Fruit fly (Drosophila melanogaster) whole organism, embryonic: ENCODE results near the gene Nep7.

Experiments
- Blimp-1 ChIP-seq: fragments of 200-800 bp; sonication (Bioruptor generic); optimal IDR thresholded peaks from 3 replicates; lab custom pipeline; 2018; ENCODE audit warnings: missing biosample characterization, missing genetic modification characterization, mild to moderate bottlenecking, moderate library complexity, missing genetic modification reagents
- CG10267 ChIP-seq: fragments of 200-800 bp; sonication (Bioruptor generic); optimal IDR thresholded peaks from 2 replicates; lab custom pipeline; 2018; ENCODE audit warnings: missing biosample characterization, mild to moderate bottlenecking, missing genetic modification characterization, moderate library complexity
- CG10366 ChIP-seq: fragments of 200-800 bp; sonication (Bioruptor generic); IDR thresholded peaks from 2 replicates; pipeline ENCODE4 v1.3.6; 2022; ENCODE audit warnings: missing biosample characterization, missing genetic modification characterization
- CG15269 ChIP-seq: fragments of 200-800 bp; sonication (Bioruptor generic); optimal IDR thresholded peaks from 2 replicates; lab custom pipeline; 2018; ENCODE audit warnings: missing biosample characterization, mild to moderate bottlenecking, missing genetic modification characterization, moderate library complexity
- CG15601 ChIP-seq: fragments of 200-800 bp; sonication (Bioruptor generic); optimal IDR thresholded peaks from 3 replicates; lab custom pipeline; 2019; ENCODE audit warnings: missing biosample characterization, mild to moderate bottlenecking, missing genetic modification characterization, moderate library complexity
- CG17186 ChIP-seq: fragments of 200-800 bp; sonication (Bioruptor generic); optimal IDR thresholded peaks from 3 replicates; lab custom pipeline; 2017; ENCODE audit warnings: missing biosample characterization, missing genetic modification reagents, missing genetic modification characterization
- CG18476 ChIP-seq: fragments of 200-800 bp; sonication (Bioruptor generic); optimal IDR thresholded peaks from 2 replicates; lab custom pipeline; 2016; ENCODE audit warnings: missing biosample characterization, mild to moderate bottlenecking, missing genetic modification characterization
- CG2129 ChIP-seq: fragments of 200-800 bp; sonication (Bioruptor generic); IDR thresholded peaks from 2 replicates; pipeline ENCODE4 v1.3.6; 2022; ENCODE audit warnings: missing biosample characterization, missing genetic modification characterization; ENCODE audit not compliant: partially characterized antibody
- CG30020 ChIP-seq: fragments of 200-800 bp; optimal IDR thresholded peaks from 2 replicates; lab custom pipeline; 2019; ENCODE audit warnings: missing biosample characterization, mild to moderate bottlenecking, missing genetic modification characterization, moderate library complexity
- CG30431 ChIP-seq: fragments of 200-800 bp; sonication (Bioruptor generic); optimal IDR thresholded peaks from 2 replicates; lab custom pipeline; 2017; ENCODE audit warnings: missing biosample characterization, missing genetic modification characterization
- CG3163 ChIP-seq: fragments of 200-800 bp; sonication (Bioruptor generic); optimal IDR thresholded peaks from 3 replicates; lab custom pipeline; 2016; ENCODE audit warnings: missing biosample characterization, missing genetic modification characterization
- CG3281 ChIP-seq: fragments of 200-800 bp; sonication (Bioruptor generic); optimal IDR thresholded peaks from 3 replicates; lab custom pipeline; 2017; ENCODE audit warnings: missing biosample characterization, mild to moderate bottlenecking, missing genetic modification characterization
- CG34422 ChIP-seq: fragments of 200-800 bp; sonication (Bioruptor generic); IDR thresholded peaks from 3 replicates; pipeline ENCODE4 v1.3.6; 2022; ENCODE audit warnings: missing biosample characterization, missing genetic modification characterization
- CG4360 ChIP-seq: fragments of 200-800 bp; sonication (Bioruptor generic); IDR thresholded peaks from 2 replicates; pipeline ENCODE4 v1.3.6; 2022; ENCODE audit warnings: missing biosample characterization, missing genetic modification characterization
- CG6272 ChIP-seq: fragments of 200-800 bp; sonication (Bioruptor generic); IDR thresholded peaks from 2 replicates; pipeline ENCODE4 v1.3.6; 2022; ENCODE audit warnings: missing biosample characterization, missing genetic modification characterization
- CG7556 ChIP-seq: fragments of 200-800 bp; sonication (Bioruptor generic); optimal IDR thresholded peaks from 2 replicates; lab custom pipeline; 2017; ENCODE audit warnings: missing biosample characterization, mild to moderate bottlenecking, missing genetic modification characterization
- CG8388 ChIP-seq: fragments of 200-800 bp; sonication (Bioruptor generic); optimal IDR thresholded peaks from 2 replicates; lab custom pipeline; 2019; ENCODE audit warnings: missing biosample characterization, mild to moderate bottlenecking, missing genetic modification characterization, moderate library complexity
- CG8478 ChIP-seq: fragments of >200 bp; optimal IDR thresholded peaks from 2 replicates; lab custom pipeline; 2018
- CG9215 ChIP-seq: fragments of 200-800 bp; sonication (Bioruptor generic); IDR thresholded peaks from 2 replicates; pipeline ENCODE4 v1.3.6; 2022; ENCODE audit warnings: missing biosample characterization, missing genetic modification characterization
- CG9437 ChIP-seq: fragments of 200-800 bp; sonication (Bioruptor generic); optimal IDR thresholded peaks from 2 replicates; lab custom pipeline; 2018; ENCODE audit warnings: missing biosample characterization, mild to moderate bottlenecking, missing genetic modification characterization
- CG9876 ChIP-seq: fragments of 200-800 bp; sonication (Bioruptor generic); optimal IDR thresholded peaks from 2 replicates; lab custom pipeline; 2016; ENCODE audit warnings: missing biosample characterization, missing genetic modification characterization
- Dfd ChIP-seq, 2 experiments: fragments of >200 bp; optimal IDR thresholded peaks; 2 replicates each; lab custom pipeline; 2017; ENCODE audit warnings: missing biosample characterization in 2 of 2, missing genetic modification characterization in 2 of 2
- Doc2 ChIP-seq: fragments of 200-800 bp; sonication (Bioruptor generic); IDR thresholded peaks from 2 replicates; pipeline ENCODE4 v1.3.6; 2022; ENCODE audit warnings: missing biosample characterization, missing genetic modification characterization
- E2f2 ChIP-seq: fragments of 200-800 bp; sonication (Bioruptor generic); IDR thresholded peaks from 2 replicates; pipeline ENCODE4 v1.3.6; 2022; ENCODE audit warnings: missing biosample characterization, missing genetic modification characterization
- H15 ChIP-seq: fragments of 200-800 bp; sonication (Bioruptor generic); IDR thresholded peaks from 3 replicates; pipeline ENCODE4 v1.3.6; 2022; ENCODE audit warnings: missing biosample characterization, missing genetic modification characterization
- HLH3B ChIP-seq: fragments of 200-800 bp; sonication (Bioruptor generic); IDR thresholded peaks from 2 replicates; pipeline ENCODE4 v1.3.6; 2022; ENCODE audit warnings: missing biosample characterization, missing genetic modification characterization
- Lim3 ChIP-seq: fragments of 200-800 bp; sonication (Bioruptor generic); IDR thresholded peaks from 2 replicates; pipeline ENCODE4 v1.3.6; 2022; ENCODE audit warnings: missing biosample characterization, missing genetic modification characterization
- Meics ChIP-seq: fragments of 200-800 bp; sonication (Bioruptor generic); optimal IDR thresholded peaks from 2 replicates; lab custom pipeline; 2017; ENCODE audit warnings: missing biosample characterization, mild to moderate bottlenecking, missing genetic modification characterization
- Scr ChIP-seq: fragments of 200-800 bp; sonication (Bioruptor generic); IDR thresholded peaks from 2 replicates; pipeline ENCODE4 v1.3.6; 2022; ENCODE audit warnings: missing biosample characterization, missing genetic modification characterization; ENCODE audit not compliant: partially characterized antibody
- Six4 ChIP-seq: fragments of 200-800 bp; sonication (Bioruptor generic); optimal IDR thresholded peaks from 2 replicates; lab custom pipeline; 2016; ENCODE audit warnings: missing biosample characterization, missing genetic modification characterization
- aop ChIP-seq: fragments of 200-800 bp; sonication (Bioruptor generic); IDR thresholded peaks from 2 replicates; pipeline ENCODE4 v1.3.6; 2022; ENCODE audit warnings: missing biosample characterization, missing genetic modification characterization
- az2 ChIP-seq: fragments of 200-800 bp; sonication (Bioruptor generic); optimal IDR thresholded peaks from 3 replicates; lab custom pipeline; 2016; ENCODE audit warnings: missing biosample characterization, missing genetic modification characterization
- bcd ChIP-seq: fragments of 200-800 bp; sonication (Bioruptor generic); optimal IDR thresholded peaks from 2 replicates; lab custom pipeline; 2017; ENCODE audit warnings: missing biosample characterization, mild to moderate bottlenecking, missing genetic modification characterization
- btn ChIP-seq: fragments of 200-800 bp; sonication (Bioruptor generic); optimal IDR thresholded peaks from 2 replicates; lab custom pipeline; 2016; ENCODE audit warnings: missing biosample characterization, missing genetic modification characterization
- dmrt11E ChIP-seq: fragments of 200-800 bp; sonication (Bioruptor generic); optimal IDR thresholded peaks from 3 replicates; lab custom pipeline; 2018; ENCODE audit warnings: missing biosample characterization, mild to moderate bottlenecking, missing genetic modification characterization, moderate library complexity
- fd102C ChIP-seq: fragments of 200-800 bp; sonication (Bioruptor generic); optimal IDR thresholded peaks from 2 replicates; lab custom pipeline; 2018; ENCODE audit warnings: missing biosample characterization, mild to moderate bottlenecking, missing genetic modification characterization, moderate library complexity
- hb ChIP-seq: fragments of 200-800 bp; sonication (Bioruptor generic); IDR thresholded peaks from 3 replicates; pipeline ENCODE4 v1.3.6; 2022; ENCODE audit warnings: missing biosample characterization, missing genetic modification characterization; ENCODE audit not compliant: partially characterized antibody
- her ChIP-seq: fragments of 200-800 bp; sonication (Bioruptor generic); optimal IDR thresholded peaks from 2 replicates; lab custom pipeline; 2016; ENCODE audit warnings: missing biosample characterization, missing genetic modification characterization
- jigr1 ChIP-seq: fragments of 200-800 bp; sonication (Bioruptor generic); IDR thresholded peaks from 3 replicates; pipeline ENCODE4 v1.3.6; 2022; ENCODE audit warnings: missing biosample characterization, missing genetic modification characterization
- jing ChIP-seq: fragments of 200-800 bp; sonication (Bioruptor generic); optimal IDR thresholded peaks from 2 replicates; lab custom pipeline; 2018; ENCODE audit warnings: missing biosample characterization, mild to moderate bottlenecking, missing genetic modification characterization
- jumu ChIP-seq: fragments of 200-800 bp; sonication (Bioruptor generic); optimal IDR thresholded peaks from 3 replicates; lab custom pipeline; 2016; ENCODE audit warnings: missing biosample characterization, missing genetic modification characterization
- lilli ChIP-seq: fragments of 200-800 bp; sonication (Bioruptor generic); optimal IDR thresholded peaks from 3 replicates; lab custom pipeline; 2016; ENCODE audit warnings: missing biosample characterization, missing genetic modification characterization
- mam ChIP-seq: fragments of 200-800 bp; sonication (Bioruptor generic); optimal IDR thresholded peaks from 3 replicates; lab custom pipeline; 2016; ENCODE audit warnings: missing biosample characterization, missing genetic modification characterization
- odd ChIP-seq: fragments of 200-800 bp; sonication (Bioruptor generic); optimal IDR thresholded peaks from 2 replicates; lab custom pipeline; 2017; ENCODE audit warnings: missing biosample characterization, mild to moderate bottlenecking, missing genetic modification characterization
- pnt ChIP-seq: fragments of 200-800 bp; sonication (Bioruptor generic); optimal IDR thresholded peaks from 3 replicates; lab custom pipeline; 2016; ENCODE audit warnings: missing biosample characterization, missing genetic modification characterization
- pum ChIP-seq: fragments of 200-800 bp; sonication (Bioruptor generic); optimal IDR thresholded peaks from 2 replicates; lab custom pipeline; 2016; ENCODE audit warnings: missing biosample characterization, missing genetic modification characterization
- ro ChIP-seq: fragments of 200-800 bp; sonication (Bioruptor generic); IDR thresholded peaks from 2 replicates; pipeline ENCODE4 v1.3.6; 2022; ENCODE audit warnings: missing biosample characterization, missing genetic modification characterization
- so ChIP-seq: fragments of 200-800 bp; sonication (Bioruptor generic); IDR thresholded peaks from 3 replicates; pipeline ENCODE4 v1.3.6; 2022; ENCODE audit warnings: missing biosample characterization, missing genetic modification characterization
- ssp ChIP-seq: fragments of 200-800 bp; sonication (Bioruptor generic); IDR thresholded peaks from 2 replicates; pipeline ENCODE4 v1.3.6; 2022; ENCODE audit warnings: missing biosample characterization, missing genetic modification characterization
- stwl ChIP-seq: fragments of 200-800 bp; sonication (Bioruptor generic); optimal IDR thresholded peaks from 3 replicates; lab custom pipeline; 2018; ENCODE audit warnings: missing biosample characterization, mild to moderate bottlenecking, missing genetic modification characterization, moderate library complexity
- usp ChIP-seq: fragments of >200 bp; optimal IDR thresholded peaks from 2 replicates; lab custom pipeline; 2017; ENCODE audit warnings: missing biosample characterization, missing genetic modification characterization
- wdn ChIP-seq: fragments of 200-800 bp; sonication (Bioruptor generic); IDR thresholded peaks from 2 replicates; pipeline ENCODE4 v1.3.6; 2022; ENCODE audit warnings: missing biosample characterization, missing genetic modification characterization

Gene Nep7

dm6 chr3R:27948421-27948906 lies 6.3 kb upstream of the Nep7 start, which contains the start of gene Gp93 (continued):
- TF ChIP-seq CG30020 = peak; percentile 47
- peak; percentile 55 for TF ChIP-seq CG7556
- no peak for TF ChIP-seq odd (GFP tag; lab: Kevin White, UChicago)
- TF ChIP-seq CG34422 (GFP tag; lab: Robert Waterston, UW) = peak; percentile 96; the same call in 2 of the 3 replicates
- TF ChIP-seq ssp (GFP tag; lab: Robert Waterston, UW) = peak; percentile 54
- no peak for TF ChIP-seq Blimp-1 (GFP tag; lab: Kevin White, UChicago)
- no peak for TF ChIP-seq CG2129 (GFP tag; lab: Robert Waterston, UW)
- peak; percentile 66 for TF ChIP-seq az2 (GFP tag; lab: Kevin White, UChicago)
- no peak for TF ChIP-seq pum (GFP tag; lab: Kevin White, UChicago)
- no peak for TF ChIP-seq CG17186 (GFP tag; lab: Kevin White, UChicago)
- 0 out of 2 replicates have a peak, but pooled peaks have one; percentile 5 for TF ChIP-seq wdn (GFP tag; lab: Robert Waterston, UW)
- TF ChIP-seq CG3281 (GFP tag; lab: Kevin White, UChicago) = peak; percentile 48
- TF ChIP-seq fd102C (GFP tag; lab: Kevin White, UChicago) = no peak
- TF ChIP-seq bcd (GFP tag; lab: Kevin White, UChicago) = peak; percentile 38
- TF ChIP-seq Six4 (GFP tag; lab: Kevin White, UChicago) = peak; percentile 51
- no peak for TF ChIP-seq CG18476 (GFP tag; lab: Kevin White, UChicago)
- peak; percentile 31 for TF ChIP-seq CG9437 (GFP tag; lab: Kevin White, UChicago)
- no peak; the same call in 1 of the 2 replicates for TF ChIP-seq CG4360 (GFP tag; lab: Robert Waterston, UW)
- TF ChIP-seq CG15269 (tag; lab: Kevin White, UChicago) = no peak
- no peak for TF ChIP-seq CG15601 (tag; lab: Kevin White, UChicago)
- peak; percentile 31 for TF ChIP-seq CG8388 (GFP tag; lab: Kevin White, UChicago)
- peak; percentile 62 for TF ChIP-seq CG9215
- TF ChIP-seq CG8478 (lab: Kevin White, UChicago) = no peak
- peak; percentile 66 for TF ChIP-seq lilli (GFP tag; lab: Kevin White, UChicago)
- TF ChIP-seq her = peak; percentile 18
- no peak for TF ChIP-seq Lim3 (GFP tag; lab: Robert Waterston, UW)
- TF ChIP-seq jing (GFP tag; lab: Kevin White, UChicago) = no peak
- TF ChIP-seq CG9876 (GFP tag; lab: Kevin White, UChicago) = no peak
- peak; percentile 40; the same call in 1 of the 2 replicates for TF ChIP-seq CG6272
- peak; percentile 46 for TF ChIP-seq E2f2 (GFP tag; lab: Robert Waterston, UW)
- TF ChIP-seq usp (GFP tag; lab: Kevin White, UChicago) = no peak
- peak; percentile 54 for TF ChIP-seq mam
- no peak for TF ChIP-seq aop (GFP tag; lab: Robert Waterston, UW)
- TF ChIP-seq CG3163 (GFP tag; lab: Kevin White, UChicago) = no peak
- TF ChIP-seq btn (GFP tag; lab: Kevin White, UChicago) = no peak
- no peak for TF ChIP-seq stwl (tag; lab: Kevin White, UChicago)
- TF ChIP-seq CG30431 = peak; percentile 29
- TF ChIP-seq Meics (GFP tag; lab: Kevin White, UChicago) = peak; percentile 53
- peak; percentile 44; the same call in 1 of the 3 replicates for TF ChIP-seq so
- TF ChIP-seq pnt (GFP tag; lab: Kevin White, UChicago) = no peak
- TF ChIP-seq H15 (GFP tag; lab: Robert Waterston, UW) = peak; percentile 45; the same call in 1 of the 3 replicates
- peak; percentile 45; the same call in 1 of the 2 replicates for TF ChIP-seq ro
- TF ChIP-seq Dfd (GFP tag; optimal IDR thresholded peaks at IDR 0.05; lab: Kevin White, UChicago) = no peak
- TF ChIP-seq hb (GFP tag; lab: Robert Waterston, UW) = no peak
- no peak for TF ChIP-seq jumu (GFP tag; lab: Kevin White, UChicago)
- peak; percentile 49 for TF ChIP-seq HLH3B (GFP tag; lab: Robert Waterston, UW)
- TF ChIP-seq Scr = peak; percentile 30; the same call in 1 of the 2 replicates
- peak; percentile 44 for TF ChIP-seq CG10267
- TF ChIP-seq dmrt11E = peak; percentile 69
- TF ChIP-seq CG10366 = peak; percentile 71
- no peak for TF ChIP-seq jigr1
- no peak for TF ChIP-seq Doc2 (GFP tag; lab: Robert Waterston, UW)
